Fruit fly (Drosophila melanogaster): ENCODE data around the gene CycA.

CycA gene

dm6 chr3L:11825560-11826153 lies 7.7 kb downstream of the CycA start, which contains the start of gene CG32095:
Gene CG32095, minus strand, starts transcription at chr3L:11825732.
- TF ChIP-seq CG17801 (GFP tag; optimal IDR thresholded peaks at IDR 0.05; ENCODE audit: partially characterized antibody), result no peak

- TF ChIP-seq CG17801 (GFP tag; optimal IDR thresholded peaks at IDR 0.05; ENCODE audit: partially characterized antibody), result peak; percentile 37
These were observed 10.7 kb downstream of the CycA start, which contains the start of gene RpL10Ab for dm6 chr3L:11822446-11823334. Gene RpL10Ab, plus strand, starts transcription at chr3L:11822851.

- TF ChIP-seq CG17801 (GFP tag; optimal IDR thresholded peaks at IDR 0.05; ENCODE audit: partially characterized antibody), result no peak
These were observed 11.5 kb downstream of the CycA start, which contains the start of the genes CG11597 and CG5946 for dm6 chr3L:11821723-11822445. Gene CG11597, minus strand, starts transcription at chr3L:11822275. Gene CG5946, minus strand, starts transcription at chr3L:11822275.

- peak; percentile 70 for TF ChIP-seq CG17801 (GFP tag; optimal IDR thresholded peaks at IDR 0.05; ENCODE audit: partially characterized antibody)
These were observed 13.5 kb downstream of the CycA start for dm6 chr3L:11819639-11820456.

dm6 chr3L:11816641-11817040 lies 16.7 kb downstream of the CycA start:
- TF ChIP-seq CG17801 (GFP tag; optimal IDR thresholded peaks at IDR 0.05; ENCODE audit: partially characterized antibody), result no peak

- TF ChIP-seq CG17801 (GFP tag; optimal IDR thresholded peaks at IDR 0.05; ENCODE audit: partially characterized antibody), result peak; percentile 12
These were observed 18.1 kb downstream of the CycA start, which contains the start of gene CG14130 for dm6 chr3L:11815220-11815797. Gene CG14130, plus strand, starts transcription at chr3L:11815444.

dm6 chr3L:11814655-11815054 lies 18.7 kb downstream of the CycA start, which contains the start of gene Cubn2:
Gene Cubn2, minus strand, starts transcription at chr3L:11814755.
- TF ChIP-seq CG17801 (GFP tag; optimal IDR thresholded peaks at IDR 0.05; ENCODE audit: partially characterized antibody), result no peak

dm6 chr3L:11801622-11802021 lies 31.8 kb downstream of the CycA start:
- no peak for TF ChIP-seq CG17801 (GFP tag; optimal IDR thresholded peaks at IDR 0.05; ENCODE audit: partially characterized antibody)

- TF ChIP-seq CG17801 (GFP tag; optimal IDR thresholded peaks at IDR 0.05; ENCODE audit: partially characterized antibody), result no peak
These were observed 32.6 kb downstream of the CycA start, which contains the start of gene Gcat for dm6 chr3L:11800761-11801160. Gene Gcat, minus strand, starts transcription at chr3L:11800861.

dm6 chr3L:11795440-11795983 lies 37.9 kb downstream of the CycA start, which contains the start of gene Klp68D:
Gene Klp68D, plus strand, starts transcription at chr3L:11795614.
- TF ChIP-seq CG17801 (GFP tag; optimal IDR thresholded peaks at IDR 0.05; ENCODE audit: partially characterized antibody), result no peak

dm6 chr3L:11793233-11793800 lies 40.1 kb downstream of the CycA start, which contains the start of the genes twy and CG10907:
Gene twy, minus strand, starts transcription at chr3L:11793283.
Gene CG10907, plus strand, starts transcription at chr3L:11793514.
- no peak for TF ChIP-seq CG17801 (GFP tag; optimal IDR thresholded peaks at IDR 0.05; ENCODE audit: partially characterized antibody)

dm6 chr3L:11789773-11790172 lies 43.6 kb downstream of the CycA start, which contains the start of gene Pi3K68D:
Gene Pi3K68D, minus strand, starts transcription at chr3L:11790013.
- peak; percentile 21 for TF ChIP-seq CG17801 (GFP tag; optimal IDR thresholded peaks at IDR 0.05; ENCODE audit: partially characterized antibody)

- no peak for TF ChIP-seq CG17801 (GFP tag; optimal IDR thresholded peaks at IDR 0.05; ENCODE audit: partially characterized antibody)
These were observed 44.4 kb downstream of the CycA start for dm6 chr3L:11788936-11789352.

Measured in ovary, adult (tissue).